Fruit fly (Drosophila melanogaster) whole organism, adult: ENCODE measurements around the gene CG5245.

Experiments
- CG11617 ChIP-seq: fragments of 200-800 bp; sonication (Bioruptor generic); optimal IDR thresholded peaks from 2 replicates; lab custom pipeline; 2017; ENCODE audit warnings: mild to moderate bottlenecking, missing biosample characterization, missing genetic modification reagents, missing genetic modification characterization
- CG12768 ChIP-seq: fragments of 200-800 bp; sonication (Bioruptor generic); optimal IDR thresholded peaks from 2 replicates; lab custom pipeline; 2017; ENCODE audit warnings: missing biosample characterization, missing genetic modification characterization, mild to moderate bottlenecking, moderate library complexity, missing genetic modification reagents
- CG14711 ChIP-seq: fragments of 200-800 bp; sonication (Bioruptor generic); optimal IDR thresholded peaks from 2 replicates; lab custom pipeline; 2018; ENCODE audit warnings: missing biosample characterization, mild to moderate bottlenecking, missing genetic modification characterization, moderate library complexity
- CG1620 ChIP-seq: fragments of 200-800 bp; sonication (Bioruptor generic); optimal IDR thresholded peaks from 2 replicates; lab custom pipeline; 2016; ENCODE audit warnings: missing biosample characterization, missing genetic modification characterization
- CG33017 ChIP-seq: fragments of 200-800 bp; sonication (Bioruptor generic); optimal IDR thresholded peaks from 2 replicates; lab custom pipeline; 2018; ENCODE audit warnings: missing biosample characterization, mild to moderate bottlenecking, missing genetic modification characterization, moderate library complexity
- CG5204 ChIP-seq: fragments of 200-800 bp; sonication (Bioruptor generic); optimal IDR thresholded peaks from 2 replicates; lab custom pipeline; 2016; ENCODE audit warnings: missing biosample characterization, missing genetic modification characterization
- CG7045 ChIP-seq: fragments of 200-800 bp; sonication (Bioruptor generic); optimal IDR thresholded peaks from 2 replicates; lab custom pipeline; 2017; ENCODE audit warnings: missing biosample characterization, mild to moderate bottlenecking, missing genetic modification characterization
- CG7101 ChIP-seq: fragments of 200-800 bp; sonication (Bioruptor generic); optimal IDR thresholded peaks from 2 replicates; lab custom pipeline; 2018; ENCODE audit warnings: missing biosample characterization, mild to moderate bottlenecking, missing genetic modification characterization, moderate library complexity
- Clk ChIP-seq: fragments of 200-800 bp; sonication (Bioruptor generic); optimal IDR thresholded peaks from 2 replicates; lab custom pipeline; 2017; ENCODE audit warnings: missing biosample characterization, missing genetic modification characterization
- Crg-1 ChIP-seq: fragments of 200-800 bp; sonication (Bioruptor generic); optimal IDR thresholded peaks from 2 replicates; lab custom pipeline; 2016; ENCODE audit warnings: missing biosample characterization, missing genetic modification characterization
- Hr96 ChIP-seq: fragments of 200-800 bp; sonication (Bioruptor generic); optimal IDR thresholded peaks from 2 replicates; lab custom pipeline; 2016; ENCODE audit warnings: missing biosample characterization, missing genetic modification characterization
- Mnt ChIP-seq: fragments of 200-800 bp; sonication (Bioruptor generic); optimal IDR thresholded peaks from 2 replicates; lab custom pipeline; 2016; ENCODE audit warnings: missing biosample characterization, mild to moderate bottlenecking, missing genetic modification characterization
- bab1 ChIP-seq: fragments of 200-800 bp; sonication (Bioruptor generic); optimal IDR thresholded peaks from 3 replicates; lab custom pipeline; 2019; ENCODE audit warnings: missing biosample characterization, mild to moderate bottlenecking, missing genetic modification characterization, moderate library complexity
- cic ChIP-seq: fragments of 200-800 bp; sonication (Bioruptor generic); optimal IDR thresholded peaks from 2 replicates; lab custom pipeline; 2017; ENCODE audit warnings: missing biosample characterization, mild to moderate bottlenecking, missing genetic modification characterization, moderate library complexity
- cnc ChIP-seq, 2 experiments: fragments of >200 bp; optimal IDR thresholded peaks; 2 replicates each; lab custom pipeline; 2017
- kay ChIP-seq: fragments of 200-800 bp; sonication (Bioruptor generic); peaks from one replicate; lab custom pipeline; 2016; ENCODE audit warnings: missing biosample characterization, missing genetic modification characterization, borderline replicate concordance
- ovo ChIP-seq: fragments of 200-800 bp; sonication (Bioruptor generic); optimal IDR thresholded peaks from 2 replicates; lab custom pipeline; 2016; ENCODE audit warnings: missing biosample characterization, missing genetic modification characterization
- pad ChIP-seq: fragments of 200-800 bp; sonication (Bioruptor generic); optimal IDR thresholded peaks from 3 replicates; lab custom pipeline; 2017; ENCODE audit warnings: missing biosample characterization, missing genetic modification characterization, mild to moderate bottlenecking, moderate library complexity, missing genetic modification reagents
- tj ChIP-seq: fragments of 200-800 bp; sonication (Bioruptor generic); optimal IDR thresholded peaks from 3 replicates; lab custom pipeline; 2017; ENCODE audit warnings: missing biosample characterization, mild to moderate bottlenecking, missing genetic modification characterization, moderate library complexity
- toe ChIP-seq: fragments of 200-800 bp; sonication (Bioruptor generic); optimal IDR thresholded peaks from 2 replicates; lab custom pipeline; 2016; ENCODE audit warnings: missing biosample characterization, missing genetic modification characterization

CG5245 gene

DNA sequence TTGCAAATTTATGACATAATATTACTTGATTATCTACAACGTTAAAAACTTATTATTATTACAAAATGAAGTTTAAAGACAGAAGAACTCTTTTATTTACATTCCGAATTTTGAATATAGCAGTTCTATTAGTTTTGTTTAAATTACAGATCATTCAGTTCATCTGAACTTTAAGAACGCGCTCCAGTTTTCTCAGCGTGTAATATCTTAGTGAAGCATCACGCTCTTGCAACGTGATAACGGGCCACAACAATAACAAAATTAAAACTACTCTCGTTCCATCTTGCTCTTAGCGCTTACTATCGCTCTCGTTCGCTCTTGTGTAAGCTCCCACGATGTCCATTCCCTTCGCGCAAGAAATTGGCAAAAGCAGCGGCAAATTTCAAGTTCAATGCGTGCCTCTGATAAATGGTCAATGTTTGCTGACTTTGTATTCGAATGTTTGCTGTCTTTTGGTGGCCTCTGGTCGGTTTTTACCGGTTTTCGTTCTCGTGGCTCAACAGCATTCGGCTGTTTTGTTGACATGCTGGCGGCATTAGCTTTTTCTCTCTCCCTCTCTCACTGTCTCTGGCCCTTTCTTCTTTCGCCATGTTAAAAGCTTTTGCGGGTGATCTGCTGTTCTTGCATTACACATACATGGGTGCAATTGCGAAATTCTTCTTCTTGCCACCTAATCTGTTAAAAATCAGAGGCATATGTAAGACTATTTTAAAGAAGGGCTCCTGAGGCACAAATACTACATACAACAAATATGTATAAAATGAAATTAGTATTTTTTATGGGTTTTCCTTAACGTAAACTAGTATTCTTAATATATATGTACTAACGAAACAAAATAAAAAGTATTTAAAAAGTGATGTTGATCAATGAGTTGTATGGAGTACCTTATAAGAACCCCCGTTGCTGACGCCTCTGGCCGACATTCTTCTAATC lies 13.5 kb downstream of the CG5245 start:
- TF ChIP-seq CG14711 (peak; percentile 81), CG33017 (tag; lab: Kevin White, UChicago) (peak; percentile 82), bab1 (peak; percentile 85), cic (no peak), toe (GFP tag; lab: Kevin White, UChicago) (peak; percentile 37), CG1620 (GFP tag; lab: Kevin White, UChicago) (peak; percentile 48), Crg-1 (no peak), CG5204 (GFP tag; lab: Kevin White, UChicago) (no peak), tj (GFP tag; lab: Kevin White, UChicago) (peak; percentile 83), Hr96 (GFP tag; lab: Kevin White, UChicago) (peak; percentile 65), Clk (GFP tag; lab: Kevin White, UChicago) (no peak), CG11617 (GFP tag; lab: Kevin White, UChicago) (peak; percentile 71), pad (GFP tag; lab: Kevin White, UChicago) (peak; percentile 51), CG7101 (tag; lab: Kevin White, UChicago) (peak; percentile 85), Mnt (GFP tag; lab: Kevin White, UChicago) (peak; percentile 47), kay (peak; percentile 77), CG7045 (GFP tag; lab: Kevin White, UChicago) (peak; percentile 78), ovo (peak; percentile 59)

DNA sequence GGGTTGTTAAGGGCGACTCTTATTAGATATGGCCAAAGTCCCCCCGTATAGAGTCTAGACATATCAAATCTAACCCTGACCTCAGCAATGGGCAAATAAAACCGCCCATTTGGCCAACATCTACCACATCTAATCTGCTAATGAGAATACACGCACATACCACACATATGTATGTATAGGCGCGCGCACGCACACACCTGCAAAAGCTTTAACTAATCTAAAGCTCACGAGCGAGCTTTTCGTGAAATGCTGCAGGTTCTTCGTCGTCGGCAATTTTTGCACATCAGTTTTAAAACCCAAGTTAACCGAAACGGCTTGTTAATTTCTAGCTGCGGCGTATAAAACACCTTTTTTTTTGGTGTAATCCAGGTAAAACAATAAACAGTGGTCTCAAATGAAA lies 14.4 kb downstream of the CG5245 start:
- no peak for TF ChIP-seq cnc (optimal IDR thresholded peaks at IDR 0.05; lab: Kevin White, UChicago)
- no peak for TF ChIP-seq CG5204 (GFP tag; lab: Kevin White, UChicago)
- TF ChIP-seq toe (GFP tag; lab: Kevin White, UChicago): no peak
- TF ChIP-seq tj (GFP tag; lab: Kevin White, UChicago): peak; percentile 74
- no peak for TF ChIP-seq CG14711
- no peak for TF ChIP-seq Mnt (GFP tag; lab: Kevin White, UChicago)
- no peak for TF ChIP-seq Hr96 (GFP tag; lab: Kevin White, UChicago)

DNA sequence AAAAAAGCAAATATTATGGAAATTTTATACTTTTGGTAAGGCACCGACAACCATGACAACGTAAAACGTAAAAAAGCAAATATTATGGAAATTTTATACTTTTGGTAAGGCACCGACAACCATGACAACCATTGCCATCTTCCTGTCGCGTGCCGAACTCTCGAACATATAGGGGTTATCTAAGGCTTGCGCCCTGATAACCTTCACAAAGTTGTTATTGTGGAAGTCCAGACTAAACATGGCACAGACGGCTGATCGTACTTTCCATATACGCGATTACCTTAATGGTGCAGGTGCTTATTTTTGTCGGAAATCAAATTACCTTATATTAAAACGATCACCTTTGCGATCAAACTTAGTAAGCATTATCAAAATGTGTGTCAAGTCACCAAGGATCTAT lies 16.1 kb downstream of the CG5245 start:
- no peak for TF ChIP-seq tj (GFP tag; lab: Kevin White, UChicago)
- TF ChIP-seq cic: no peak
- no peak for TF ChIP-seq cnc (optimal IDR thresholded peaks at IDR 0.05; lab: Kevin White, UChicago)
- TF ChIP-seq CG33017 (tag; lab: Kevin White, UChicago): no peak

DNA sequence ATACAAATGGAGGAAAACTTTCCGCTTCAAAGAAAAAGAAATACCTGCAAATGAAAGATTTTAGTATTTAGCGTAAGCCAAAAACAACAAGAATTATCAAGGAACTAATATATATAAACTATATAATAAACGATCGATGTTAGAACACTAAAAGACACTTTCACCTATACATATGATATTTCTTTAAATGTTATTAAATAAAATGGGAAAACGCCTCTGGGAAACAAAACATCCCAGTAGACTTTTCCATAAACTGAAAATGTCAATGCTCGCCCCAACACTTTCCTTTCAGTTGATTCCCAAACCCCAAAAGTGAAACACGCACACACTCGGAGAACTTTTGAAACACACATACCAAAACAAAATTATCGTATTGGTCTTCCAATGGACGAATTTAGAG lies 18.0 kb downstream of the CG5245 start, which contains the start of gene vrs:
Gene vrs (plus strand): TSS at position 301 of the 400 bp plus-strand sequence.
- no peak for TF ChIP-seq pad (GFP tag; lab: Kevin White, UChicago)
- TF ChIP-seq kay: no peak
- no peak for TF ChIP-seq Hr96 (GFP tag; lab: Kevin White, UChicago)
- no peak for TF ChIP-seq cnc (optimal IDR thresholded peaks at IDR 0.05; lab: Kevin White, UChicago)

DNA sequence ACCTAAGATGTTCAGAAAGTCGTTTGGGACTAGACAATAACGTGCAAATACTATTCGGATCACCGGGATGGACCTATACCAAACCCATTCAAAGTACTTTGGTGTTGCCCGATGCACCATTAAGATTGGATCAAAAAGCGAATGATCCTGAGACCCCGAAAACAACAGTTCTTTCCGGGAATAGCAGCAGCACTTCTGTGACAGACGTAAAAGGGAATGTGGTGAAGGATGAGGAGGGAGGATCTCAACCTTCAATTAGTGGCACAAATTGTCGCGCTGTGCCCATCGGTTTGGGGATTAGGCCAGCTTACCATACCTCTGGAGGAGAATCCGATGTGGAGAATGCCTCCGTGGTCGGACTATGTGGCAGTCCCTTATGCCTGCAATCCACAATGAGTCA lies 19.0 kb downstream of the CG5245 start:
- TF ChIP-seq tj (GFP tag; lab: Kevin White, UChicago) (no peak), CG1620 (GFP tag; lab: Kevin White, UChicago) (no peak), Mnt (GFP tag; lab: Kevin White, UChicago) (no peak), CG7101 (tag; lab: Kevin White, UChicago) (no peak), CG33017 (tag; lab: Kevin White, UChicago) (no peak), pad (GFP tag; lab: Kevin White, UChicago) (no peak), CG11617 (GFP tag; lab: Kevin White, UChicago) (no peak), toe (GFP tag; lab: Kevin White, UChicago) (no peak), CG12768 (GFP tag; lab: Kevin White, UChicago) (no peak), cic (no peak), Crg-1 (no peak), kay (no peak), CG14711 (no peak), ovo (no peak), Clk (GFP tag; lab: Kevin White, UChicago) (no peak), CG5204 (GFP tag; lab: Kevin White, UChicago) (no peak), bab1 (no peak), CG7045 (GFP tag; lab: Kevin White, UChicago) (no peak), Hr96 (GFP tag; lab: Kevin White, UChicago) (no peak)

DNA sequence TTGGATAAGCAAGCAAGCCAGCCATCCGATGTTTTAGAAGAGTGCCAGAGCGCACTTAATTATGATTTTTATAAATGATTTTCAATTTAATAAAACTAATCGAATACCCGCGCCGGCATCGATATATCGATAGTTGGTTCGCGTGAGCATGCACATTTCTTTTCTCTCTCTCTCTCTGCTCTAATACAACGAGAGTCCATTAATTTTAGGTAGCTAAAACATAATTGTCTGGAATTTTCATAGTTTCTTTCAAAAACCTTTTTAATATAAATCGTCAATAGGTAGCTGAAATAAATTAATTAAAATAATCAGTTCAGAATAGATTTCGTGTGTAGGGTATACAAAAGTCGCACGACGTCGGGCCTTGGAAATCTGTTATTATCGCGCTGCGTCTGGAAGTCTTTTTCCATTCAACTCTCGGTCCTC lies 19.5 kb downstream of the CG5245 start, which contains the start of gene CG18549:
Gene CG18549 (plus strand): TSS at position 408 of the 426 bp plus-strand sequence.
- TF ChIP-seq tj (GFP tag; lab: Kevin White, UChicago): peak; percentile 83
- peak; percentile 95 for TF ChIP-seq Mnt (GFP tag; lab: Kevin White, UChicago)
- TF ChIP-seq CG11617 (GFP tag; lab: Kevin White, UChicago): peak; percentile 96
- peak; percentile 99 for TF ChIP-seq kay
- TF ChIP-seq ovo: peak; percentile 58
- peak; percentile 100 for TF ChIP-seq bab1
- TF ChIP-seq CG1620 (GFP tag; lab: Kevin White, UChicago): peak; percentile 97
- TF ChIP-seq CG12768 (GFP tag; lab: Kevin White, UChicago): peak; percentile 99
- peak; percentile 98 for TF ChIP-seq cic
- TF ChIP-seq CG7045 (GFP tag; lab: Kevin White, UChicago): peak; percentile 97
- TF ChIP-seq CG7101 (tag; lab: Kevin White, UChicago): peak; percentile 100
- peak; percentile 100 for TF ChIP-seq CG33017 (tag; lab: Kevin White, UChicago)
- no peak for TF ChIP-seq toe (GFP tag; lab: Kevin White, UChicago)
- TF ChIP-seq Hr96 (GFP tag; lab: Kevin White, UChicago): peak; percentile 99
- TF ChIP-seq CG14711: peak; percentile 99
- TF ChIP-seq Clk (GFP tag; lab: Kevin White, UChicago): peak; percentile 94
- peak; percentile 89 for TF ChIP-seq pad (GFP tag; lab: Kevin White, UChicago)
- peak; percentile 97 for TF ChIP-seq CG5204 (GFP tag; lab: Kevin White, UChicago)
- peak; percentile 98 for TF ChIP-seq Crg-1
- peak in 1 of 2 experiments; percentile 15 for TF ChIP-seq cnc (optimal IDR thresholded peaks at IDR 0.05; lab: Kevin White, UChicago)
